Worm (Caenorhabditis elegans) whole organism, mixed stage, embryonic: ENCODE data around the gene clpr-2.
A peak's percentile ranks its signal among the peaks of the same experiment; 100 is the strongest.

ENCODE experiments used
- M03D4.4 ChIP-seq: sonication (generic microtip); optimal IDR thresholded peaks from 2 replicates; lab custom pipeline; 2017; ENCODE audit warnings: mild to moderate bottlenecking, missing genetic modification characterization, missing compliant biosample characterization
- bed-3 ChIP-seq: fragments of 200-800 bp; sonication (Bioruptor generic); optimal IDR thresholded peaks from 3 replicates; lab custom pipeline; 2018; ENCODE audit warnings: mild to moderate bottlenecking, missing genetic modification characterization, moderate library complexity, missing compliant biosample characterization
- blmp-1 ChIP-seq: fragments of 150-350 bp; optimal IDR thresholded peaks from 2 replicates; lab custom pipeline; 2014; ENCODE audit warnings: missing biosample characterization, missing genetic modification characterization
- ceh-39 ChIP-seq: fragments of 150-350 bp; optimal IDR thresholded peaks from 2 replicates; lab custom pipeline; 2014; ENCODE audit warnings: missing biosample characterization, missing genetic modification characterization
- ceh-43 ChIP-seq: fragments of 200-800 bp; sonication (Bioruptor generic); optimal IDR thresholded peaks from 2 replicates; lab custom pipeline; 2018; ENCODE audit warnings: mild to moderate bottlenecking, missing genetic modification characterization, moderate library complexity, missing compliant biosample characterization
- ceh-83 ChIP-seq: fragments of 200-800 bp; sonication (Bioruptor generic); optimal IDR thresholded peaks from 2 replicates; lab custom pipeline; 2018; ENCODE audit warnings: mild to moderate bottlenecking, missing genetic modification characterization, missing compliant biosample characterization
- ces-1 ChIP-seq: fragments of 150-350 bp; optimal IDR thresholded peaks from 2 replicates; lab custom pipeline; 2014; ENCODE audit warnings: missing biosample characterization, missing genetic modification reagents, missing genetic modification characterization
- drap-1 ChIP-seq: fragments of 200-800 bp; sonication (Bioruptor generic); optimal IDR thresholded peaks from 3 replicates; lab custom pipeline; 2018; ENCODE audit warnings: mild to moderate bottlenecking, missing genetic modification characterization, missing compliant biosample characterization
- elt-1 ChIP-seq: sonication (generic microtip); optimal IDR thresholded peaks from 2 replicates; lab custom pipeline; 2017; ENCODE audit warnings: missing genetic modification characterization, mild to moderate bottlenecking, missing compliant biosample characterization, antibody characterized with exemption, moderate library complexity, borderline replicate concordance; ENCODE audit not compliant: insufficient read depth
- elt-3 ChIP-seq: fragments of 150-350 bp; optimal IDR thresholded peaks from 2 replicates; lab custom pipeline; 2014; ENCODE audit warnings: missing biosample characterization, missing genetic modification characterization
- flh-1 ChIP-seq: fragments of 200-800 bp; sonication (Bioruptor generic); optimal IDR thresholded peaks from 2 replicates; lab custom pipeline; 2018; ENCODE audit warnings: mild to moderate bottlenecking, missing genetic modification characterization, moderate library complexity, missing compliant biosample characterization
- ham-2 ChIP-seq: fragments of 200-800 bp; sonication (Bioruptor generic); optimal IDR thresholded peaks from 2 replicates; lab custom pipeline; 2018; ENCODE audit warnings: mild to moderate bottlenecking, missing genetic modification characterization, missing compliant biosample characterization
- hlh-1 ChIP-seq: fragments of 150-350 bp; optimal IDR thresholded peaks from 2 replicates; lab custom pipeline; 2014; ENCODE audit warnings: missing biosample characterization, missing genetic modification reagents, missing genetic modification characterization
- lin-13 ChIP-seq: fragments of 150-350 bp; optimal IDR thresholded peaks from 2 replicates; lab custom pipeline; 2014; ENCODE audit warnings: missing biosample characterization, missing genetic modification characterization
- lin-32 ChIP-seq: fragments of 200-800 bp; sonication (Bioruptor generic); optimal IDR thresholded peaks from 2 replicates; lab custom pipeline; 2018; ENCODE audit warnings: mild to moderate bottlenecking, missing genetic modification characterization, missing compliant biosample characterization
- lsy-2 ChIP-seq: fragments of 150-350 bp; optimal IDR thresholded peaks from 2 replicates; lab custom pipeline; 2014; ENCODE audit warnings: missing biosample characterization, missing genetic modification characterization
- mab-5 ChIP-seq: fragments of 150-350 bp; optimal IDR thresholded peaks from 2 replicates; lab custom pipeline; 2014; ENCODE audit warnings: missing biosample characterization, missing genetic modification characterization
- mep-1 ChIP-seq: fragments of 150-350 bp; optimal IDR thresholded peaks from 2 replicates; lab custom pipeline; 2017; ENCODE audit warnings: missing biosample characterization, missing genetic modification reagents, missing genetic modification characterization, inconsistent platforms
- mls-2 ChIP-seq: sonication (generic microtip); optimal IDR thresholded peaks from 2 replicates; lab custom pipeline; 2016; ENCODE audit warnings: mild to moderate bottlenecking, missing genetic modification characterization, moderate library complexity, missing compliant biosample characterization
- nhr-2 ChIP-seq: fragments of 150-350 bp; optimal IDR thresholded peaks from 2 replicates; lab custom pipeline; 2014; ENCODE audit warnings: missing biosample characterization, missing genetic modification characterization
- nhr-28 ChIP-seq: fragments of 150-350 bp; optimal IDR thresholded peaks from 2 replicates; lab custom pipeline; 2014; ENCODE audit warnings: missing biosample characterization, missing genetic modification characterization
- nhr-76 ChIP-seq: sonication (generic microtip); optimal IDR thresholded peaks from 2 replicates; lab custom pipeline; 2017; ENCODE audit warnings: missing biosample characterization, missing genetic modification characterization
- pha-4 ChIP-seq: fragments of 150-350 bp; optimal IDR thresholded peaks from 2 replicates; lab custom pipeline; 2018; ENCODE audit warnings: missing biosample characterization, missing genetic modification reagents, missing genetic modification characterization
- sem-2 ChIP-seq: fragments of 200-800 bp; sonication (Bioruptor generic); optimal IDR thresholded peaks from 2 replicates; lab custom pipeline; 2018; ENCODE audit warnings: mild to moderate bottlenecking, missing genetic modification characterization, missing compliant biosample characterization
- snpc-4 ChIP-seq: fragments of 150-350 bp; optimal IDR thresholded peaks from 2 replicates; lab custom pipeline; 2014; ENCODE audit warnings: missing biosample characterization, missing genetic modification characterization
- sptf-1 ChIP-seq: sonication (generic microtip); optimal IDR thresholded peaks from 2 replicates; lab custom pipeline; 2017; ENCODE audit warnings: mild to moderate bottlenecking, missing genetic modification characterization, moderate library complexity, missing compliant biosample characterization
- tbx-8 ChIP-seq: fragments of 200-800 bp; sonication (Bioruptor generic); optimal IDR thresholded peaks from 2 replicates; lab custom pipeline; 2018; ENCODE audit warnings: mild to moderate bottlenecking, missing genetic modification characterization, moderate library complexity, missing compliant biosample characterization
- unc-120 ChIP-seq: sonication (generic microtip); optimal IDR thresholded peaks from 2 replicates; lab custom pipeline; 2017; ENCODE audit warnings: missing genetic modification characterization, missing compliant biosample characterization; ENCODE audit not compliant: poor library complexity, severe bottlenecking
- unc-39 ChIP-seq: fragments of 150-350 bp; optimal IDR thresholded peaks from 2 replicates; lab custom pipeline; 2014; ENCODE audit warnings: missing biosample characterization, missing genetic modification characterization
- unc-62 ChIP-seq: fragments of 150-350 bp; optimal IDR thresholded peaks from 2 replicates; lab custom pipeline; 2014; ENCODE audit warnings: missing biosample characterization, missing genetic modification reagents, missing genetic modification characterization
- zip-8 ChIP-seq: fragments of 150-350 bp; optimal IDR thresholded peaks from 2 replicates; lab custom pipeline; 2014; ENCODE audit warnings: missing biosample characterization, missing genetic modification characterization
- ztf-11 ChIP-seq: fragments of 150-350 bp; optimal IDR thresholded peaks from 2 replicates; lab custom pipeline; 2014; ENCODE audit warnings: missing biosample characterization, missing genetic modification characterization

Gene clpr-2

DNA sequence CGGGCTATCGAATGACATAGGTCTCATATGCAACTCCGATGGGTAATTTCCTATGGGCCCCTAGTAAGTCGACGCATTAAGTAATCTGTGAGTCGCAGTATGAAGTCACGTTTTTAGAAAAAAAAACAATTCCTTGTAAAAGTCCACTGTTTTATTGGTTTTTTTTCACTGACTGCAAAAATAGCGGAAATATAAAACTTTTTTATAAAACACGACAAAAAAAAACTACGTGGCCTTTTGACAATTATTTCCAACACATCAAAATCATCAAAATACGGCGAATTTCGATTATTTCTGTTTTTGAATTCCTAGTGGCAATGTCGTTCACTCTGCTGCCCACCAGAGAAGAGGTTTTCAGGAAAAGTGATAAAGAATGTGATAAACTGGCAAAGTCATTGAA, at the start of gene clpr-2:
Gene clpr-2, plus strand, starts transcription at position 301 of the 400 bp plus-strand sequence.
- TF ChIP-seq flh-1 (GFP tag; lab: Kevin White, UChicago) (no peak), bed-3 (GFP tag; lab: Kevin White, UChicago) (no peak), elt-3 (no peak), tbx-8 (GFP tag; lab: Kevin White, UChicago) (no peak), lsy-2 (tag; lab: Kevin White, UChicago) (no peak), ham-2 (GFP tag; lab: Kevin White, UChicago) (no peak), ces-1 (GFP tag; lab: Kevin White, UChicago) (no peak)

DNA sequence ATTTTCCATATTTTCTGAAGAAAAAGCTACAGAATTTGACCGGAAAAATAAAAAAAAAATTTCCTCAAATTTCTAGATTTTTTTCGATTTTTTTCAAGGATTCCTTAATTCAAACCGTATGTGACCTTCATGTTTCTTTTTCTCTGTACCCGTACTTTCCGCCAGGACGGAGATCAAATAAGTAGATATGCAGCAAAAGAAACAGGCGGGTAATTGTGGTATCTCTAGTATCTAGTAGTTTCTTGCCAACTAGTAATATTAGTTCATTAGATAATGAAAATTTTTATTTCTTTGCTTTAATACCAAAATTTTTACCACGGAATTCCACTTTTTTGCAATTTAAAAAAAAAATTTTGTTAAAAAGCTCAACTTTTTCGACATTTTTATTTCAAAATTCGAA, 44.1 kb upstream of the clpr-2 start:
- TF ChIP-seq unc-120 (tag; lab: Kevin White, UChicago): no peak
- TF ChIP-seq ceh-43 (GFP tag; lab: Kevin White, UChicago): no peak
- no peak for TF ChIP-seq sem-2 (GFP tag; lab: Kevin White, UChicago)
- peak; percentile 79 for TF ChIP-seq elt-1 (tag; lab: Kevin White, UChicago)
- TF ChIP-seq ces-1 (GFP tag; lab: Kevin White, UChicago): no peak

DNA sequence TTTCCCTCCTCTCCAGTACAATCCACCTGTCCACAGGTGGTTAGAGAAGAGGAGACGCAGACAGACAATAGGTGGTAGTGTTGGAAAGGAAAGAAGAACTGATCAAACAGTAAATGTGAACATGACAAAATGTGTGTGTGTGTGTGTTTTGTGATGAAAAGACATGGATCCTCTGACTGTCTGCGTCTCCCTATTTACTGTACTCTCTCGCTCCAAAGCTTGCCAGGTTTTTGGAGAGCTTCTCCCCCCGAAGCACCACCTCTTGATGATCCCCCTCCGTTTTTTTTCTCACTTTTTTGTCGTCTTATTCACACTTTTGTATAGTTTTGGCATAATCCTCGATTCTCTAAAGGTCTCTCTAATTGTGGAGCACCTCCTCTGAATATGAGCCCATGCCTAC, 41.5 kb upstream of the clpr-2 start:
- TF ChIP-seq bed-3 (GFP tag; lab: Kevin White, UChicago) (no peak), lin-32 (GFP tag; lab: Kevin White, UChicago) (peak; percentile 70)

DNA sequence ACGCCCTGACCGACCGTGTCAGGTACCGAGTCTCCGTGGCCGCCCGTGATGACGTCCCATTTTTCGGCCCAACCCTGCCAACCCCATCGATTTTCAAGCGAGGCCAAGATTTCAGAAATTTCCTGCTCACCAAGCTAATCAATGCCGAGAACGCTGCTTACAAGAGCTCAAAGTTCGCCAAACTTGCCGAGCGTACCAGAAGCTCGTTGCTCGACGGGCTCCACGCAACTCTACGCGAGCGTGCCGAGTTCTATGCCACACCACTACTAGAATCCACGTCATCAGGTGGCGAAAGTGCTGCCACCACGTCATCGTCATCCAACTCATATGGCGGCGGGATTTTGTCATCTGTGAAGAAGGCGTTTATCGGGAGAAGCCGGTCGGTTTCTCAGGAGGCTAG, 29.8 kb upstream of the clpr-2 start:
- TF ChIP-seq zip-8 (tag; lab: Kevin White, UChicago): no peak
- TF ChIP-seq pha-4 (tag; lab: Kevin White, UChicago): no peak
- TF ChIP-seq mab-5 (tag; lab: Kevin White, UChicago): no peak
- TF ChIP-seq unc-62 (GFP tag; lab: Kevin White, UChicago): no peak
- no peak for TF ChIP-seq mls-2 (tag; lab: Kevin White, UChicago)
- no peak for TF ChIP-seq elt-1 (tag; lab: Kevin White, UChicago)
- no peak for TF ChIP-seq ceh-39 (tag; lab: Kevin White, UChicago)
- no peak for TF ChIP-seq drap-1 (GFP tag; lab: Kevin White, UChicago)
- TF ChIP-seq sptf-1 (tag; lab: Kevin White, UChicago): no peak
- TF ChIP-seq ztf-11: no peak
- no peak for TF ChIP-seq snpc-4 (tag; lab: Kevin White, UChicago)
- TF ChIP-seq lin-13 (tag; lab: Kevin White, UChicago): no peak
- no peak for TF ChIP-seq nhr-76 (tag; lab: Kevin White, UChicago)
- no peak for TF ChIP-seq elt-3
- TF ChIP-seq mep-1 (tag; lab: Kevin White, UChicago): no peak
- TF ChIP-seq, all 35 proteins: peak for 0

DNA sequence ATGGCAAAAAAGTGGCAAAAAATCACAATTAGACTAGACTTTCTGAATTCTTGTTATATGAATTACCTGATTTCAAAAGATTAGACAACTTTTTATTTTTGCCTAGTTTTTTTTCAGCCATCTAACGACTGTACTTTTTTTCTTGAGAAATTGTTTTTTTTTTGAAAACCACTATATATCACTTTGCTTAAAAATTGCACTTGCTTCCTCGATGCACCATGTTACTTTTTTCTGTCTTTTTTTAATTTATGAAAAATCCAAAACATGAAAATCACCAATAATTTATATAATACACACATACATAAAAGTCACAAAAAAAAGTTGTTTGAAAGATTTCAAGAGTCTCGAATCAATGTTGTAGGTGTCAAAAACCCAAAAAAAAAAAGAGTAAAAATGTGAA, 25.8 kb upstream of the clpr-2 start:
- TF ChIP-seq bed-3 (GFP tag; lab: Kevin White, UChicago) (no peak), snpc-4 (tag; lab: Kevin White, UChicago) (no peak), pha-4 (tag; lab: Kevin White, UChicago) (no peak), M03D4.4 (tag; lab: Kevin White, UChicago) (no peak), nhr-2 (no peak), lin-13 (tag; lab: Kevin White, UChicago) (no peak), sptf-1 (tag; lab: Kevin White, UChicago) (no peak), unc-39 (tag; lab: Kevin White, UChicago) (no peak), elt-3 (no peak), drap-1 (GFP tag; lab: Kevin White, UChicago) (no peak), mep-1 (tag; lab: Kevin White, UChicago) (no peak), nhr-28 (tag; lab: Kevin White, UChicago) (no peak), ceh-83 (GFP tag; lab: Kevin White, UChicago) (no peak), hlh-1 (no peak), ham-2 (GFP tag; lab: Kevin White, UChicago) (no peak), blmp-1 (tag; lab: Kevin White, UChicago) (no peak), nhr-76 (tag; lab: Kevin White, UChicago) (no peak), ceh-43 (GFP tag; lab: Kevin White, UChicago) (no peak)
- TF ChIP-seq, all 35 proteins: peak for 0
